Worm (Caenorhabditis elegans) whole organism, L3 larva: Measurements from ENCODE around the gene sod-1.

Experiments used
- aly-2 ChIP-seq: fragments of 150-350 bp; optimal IDR thresholded peaks from 2 replicates; lab custom pipeline; 2014; ENCODE audit warnings: missing biosample characterization, missing genetic modification characterization
- mdl-1 ChIP-seq: fragments of 150-350 bp; optimal IDR thresholded peaks from 2 replicates; lab custom pipeline; 2014; ENCODE audit warnings: missing biosample characterization, missing genetic modification characterization
- nhr-237 ChIP-seq: fragments of 150-350 bp; optimal IDR thresholded peaks from 2 replicates; lab custom pipeline; 2014; ENCODE audit warnings: missing biosample characterization, missing genetic modification characterization
- nhr-77 ChIP-seq: fragments of 150-350 bp; optimal IDR thresholded peaks from 2 replicates; lab custom pipeline; 2014; ENCODE audit warnings: missing biosample characterization, missing genetic modification characterization
- skn-1 ChIP-seq: fragments of 150-350 bp; optimal IDR thresholded peaks from 2 replicates; lab custom pipeline; 2014; ENCODE audit warnings: missing biosample characterization, missing genetic modification characterization
- unc-62 ChIP-seq: fragments of 150-350 bp; sonication (generic microtip); optimal IDR thresholded peaks from 4 replicates; lab custom pipeline; 2014; ENCODE audit warnings: missing biosample characterization, missing genetic modification reagents, missing genetic modification characterization
- ztf-11 ChIP-seq: fragments of 150-350 bp; optimal IDR thresholded peaks from 2 replicates; lab custom pipeline; 2014; ENCODE audit warnings: missing biosample characterization, missing genetic modification characterization

DNA sequence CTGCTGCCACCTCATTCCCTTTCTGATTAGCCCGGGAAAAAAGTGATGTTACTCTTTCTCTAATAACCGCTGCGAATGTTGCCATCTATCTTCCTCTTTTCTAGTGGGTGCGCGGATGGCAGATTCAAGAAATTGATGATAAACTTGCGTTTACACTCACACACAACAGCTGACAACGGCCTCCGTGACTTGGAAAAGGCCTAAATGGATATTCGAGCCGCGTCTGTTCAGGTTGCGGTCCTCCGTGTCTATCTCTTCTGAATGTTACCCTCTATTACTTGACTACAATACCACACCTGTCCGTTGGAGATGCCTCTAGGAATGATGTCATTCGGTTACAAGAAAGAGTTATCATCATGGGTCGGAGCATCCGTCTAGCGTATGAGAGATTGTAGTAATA lies 37.2 kb downstream of the sod-1 start:
- no peak for TF ChIP-seq unc-62 (GFP tag; lab: Kevin White, UChicago)
- no peak for TF ChIP-seq nhr-77 (tag; lab: Kevin White, UChicago)
- TF ChIP-seq skn-1 (tag; lab: Kevin White, UChicago) = no peak
- no peak for TF ChIP-seq ztf-11 (tag; lab: Kevin White, UChicago)
- TF ChIP-seq aly-2 (tag; lab: Kevin White, UChicago) = no peak
- TF ChIP-seq nhr-237 (tag; lab: Kevin White, UChicago) = no peak
- no peak for TF ChIP-seq mdl-1 (tag; lab: Kevin White, UChicago)
